Worm (Caenorhabditis elegans) whole organism, late embryonic: Measurements from ENCODE around the gene spin-3.
A peak's percentile ranks its signal among the peaks of the same experiment; 100 is the strongest.

Experiments
- C08G9.2 ChIP-seq: sonication (generic microtip); optimal IDR thresholded peaks from 2 replicates; lab custom pipeline; 2016; ENCODE audit warnings: mild to moderate bottlenecking, missing genetic modification characterization, moderate library complexity, missing compliant biosample characterization
- C38D4.7 ChIP-seq: fragments of 200-800 bp; sonication (Bioruptor generic); optimal IDR thresholded peaks from 2 replicates; lab custom pipeline; 2018; ENCODE audit warnings: mild to moderate bottlenecking, missing genetic modification characterization, moderate library complexity, missing compliant biosample characterization
- F13H6.1 ChIP-seq: sonication (generic microtip); optimal IDR thresholded peaks from 2 replicates; lab custom pipeline; 2016; ENCODE audit warnings: missing genetic modification characterization, missing compliant biosample characterization
- K09A11.1 ChIP-seq: sonication (generic microtip); optimal IDR thresholded peaks from 2 replicates; lab custom pipeline; 2017; ENCODE audit warnings: antibody characterized with exemption, mild to moderate bottlenecking, missing genetic modification characterization, missing compliant biosample characterization; ENCODE audit not compliant: insufficient read depth
- ahr-1 ChIP-seq: sonication (generic microtip); optimal IDR thresholded peaks from 2 replicates; lab custom pipeline; 2016; ENCODE audit warnings: missing genetic modification characterization, missing compliant biosample characterization
- ama-1 ChIP-seq: fragments of 150-350 bp; optimal IDR thresholded peaks from 2 replicates; lab custom pipeline; 2014
- ceh-14 ChIP-seq: sonication (generic microtip); optimal IDR thresholded peaks from 2 replicates; lab custom pipeline; 2016; ENCODE audit warnings: missing genotype, missing genetic modification characterization, missing compliant biosample characterization
- ceh-18 ChIP-seq: sonication (generic microtip); optimal IDR thresholded peaks from 2 replicates; lab custom pipeline; 2016; ENCODE audit warnings: missing genetic modification characterization, missing compliant biosample characterization
- ceh-2 ChIP-seq: sonication (generic microtip); optimal IDR thresholded peaks from 2 replicates; lab custom pipeline; 2016; ENCODE audit warnings: missing genotype, missing genetic modification characterization, missing compliant biosample characterization
- ceh-22 ChIP-seq: sonication (generic microtip); optimal IDR thresholded peaks from 2 replicates; lab custom pipeline; 2017; ENCODE audit warnings: missing biosample characterization, missing genetic modification characterization
- ceh-30 ChIP-seq: fragments of 150-350 bp; optimal IDR thresholded peaks from 2 replicates; lab custom pipeline; 2014; ENCODE audit warnings: missing biosample characterization, missing genetic modification characterization
- ceh-31 ChIP-seq: sonication (generic microtip); optimal IDR thresholded peaks from 2 replicates; lab custom pipeline; 2016; ENCODE audit warnings: missing genetic modification characterization, missing compliant biosample characterization
- ceh-45 ChIP-seq: fragments of 200-800 bp; sonication (Bioruptor generic); IDR thresholded peaks from 2 replicates; pipeline ENCODE4 v1.3.6; 2022; ENCODE audit warnings: missing genetic modification reagents, missing genetic modification characterization, missing compliant biosample characterization
- ceh-6 ChIP-seq: fragments of 200-800 bp; sonication (Bioruptor generic); optimal IDR thresholded peaks from 2 replicates; lab custom pipeline; 2018; ENCODE audit warnings: mild to moderate bottlenecking, missing genetic modification characterization, missing compliant biosample characterization
- dmd-4 ChIP-seq: sonication (generic microtip); optimal IDR thresholded peaks from 2 replicates; lab custom pipeline; 2016; ENCODE audit warnings: borderline replicate concordance, missing genetic modification characterization, missing compliant biosample characterization
- dve-1 ChIP-seq: sonication (generic microtip); optimal IDR thresholded peaks from 2 replicates; lab custom pipeline; 2017; ENCODE audit warnings: antibody characterized with exemption, mild to moderate bottlenecking, missing genetic modification characterization, missing compliant biosample characterization
- elt-2 ChIP-seq: sonication (generic microtip); optimal IDR thresholded peaks from 2 replicates; lab custom pipeline; 2016; ENCODE audit warnings: missing genetic modification reagents, missing genetic modification characterization, missing compliant biosample characterization
- elt-4 ChIP-seq: sonication (generic microtip); optimal IDR thresholded peaks from 2 replicates; lab custom pipeline; 2016; ENCODE audit warnings: missing genetic modification characterization, missing compliant biosample characterization
- ets-4 ChIP-seq: sonication (generic microtip); optimal IDR thresholded peaks from 2 replicates; lab custom pipeline; 2016; ENCODE audit warnings: missing genetic modification characterization, missing compliant biosample characterization
- fkh-10 ChIP-seq: fragments of 150-350 bp; optimal IDR thresholded peaks from 2 replicates; lab custom pipeline; 2014; ENCODE audit warnings: missing biosample characterization, missing genetic modification reagents, missing genetic modification characterization
- fkh-6 ChIP-seq: sonication (generic microtip); optimal IDR thresholded peaks from 2 replicates; lab custom pipeline; 2016; ENCODE audit warnings: missing genetic modification characterization, missing compliant biosample characterization
- gmeb-2 ChIP-seq: sonication (generic microtip); optimal IDR thresholded peaks from 2 replicates; lab custom pipeline; 2016; ENCODE audit warnings: missing genetic modification characterization, inconsistent platforms, missing compliant biosample characterization
- hlh-13 ChIP-seq: fragments of 200-800 bp; sonication (Bioruptor generic); optimal IDR thresholded peaks from 2 replicates; lab custom pipeline; 2018; ENCODE audit warnings: mild to moderate bottlenecking, missing genetic modification characterization, missing compliant biosample characterization
- hlh-30 ChIP-seq: sonication (generic microtip); optimal IDR thresholded peaks from 2 replicates; lab custom pipeline; 2017; ENCODE audit warnings: antibody characterized with exemption, missing genetic modification characterization, missing compliant biosample characterization; ENCODE audit not compliant: insufficient read depth
- hlh-6 ChIP-seq: sonication (generic microtip); optimal IDR thresholded peaks from 2 replicates; lab custom pipeline; 2016; ENCODE audit warnings: missing genotype, missing genetic modification characterization, missing compliant biosample characterization
- hlh-8 ChIP-seq: sonication (generic microtip); optimal IDR thresholded peaks from 2 replicates; lab custom pipeline; 2016; ENCODE audit warnings: missing genotype, missing genetic modification characterization, missing compliant biosample characterization
- mec-3 ChIP-seq: sonication (generic microtip); optimal IDR thresholded peaks from 2 replicates; lab custom pipeline; 2016; ENCODE audit warnings: borderline replicate concordance, missing genetic modification characterization, missing compliant biosample characterization
- npax-4 ChIP-seq: sonication (generic microtip); optimal IDR thresholded peaks from 2 replicates; lab custom pipeline; 2016; ENCODE audit warnings: missing genetic modification characterization, missing compliant biosample characterization
- odd-2 ChIP-seq: sonication (generic microtip); optimal IDR thresholded peaks from 2 replicates; lab custom pipeline; 2017; ENCODE audit warnings: antibody characterized with exemption, mild to moderate bottlenecking, missing genetic modification characterization, missing compliant biosample characterization
- pha-2 ChIP-seq: sonication (generic microtip); optimal IDR thresholded peaks from 2 replicates; lab custom pipeline; 2017; ENCODE audit warnings: mild to moderate bottlenecking, missing genetic modification characterization, missing compliant biosample characterization
- pqm-1 ChIP-seq: sonication (generic microtip); optimal IDR thresholded peaks from 2 replicates; lab custom pipeline; 2016; ENCODE audit warnings: missing genetic modification characterization, missing compliant biosample characterization
- rnt-1 ChIP-seq: sonication (generic microtip); optimal IDR thresholded peaks from 2 replicates; lab custom pipeline; 2016; ENCODE audit warnings: missing genetic modification characterization, missing compliant biosample characterization
- sox-4 ChIP-seq: sonication (generic microtip); optimal IDR thresholded peaks from 2 replicates; lab custom pipeline; 2017; ENCODE audit warnings: mild to moderate bottlenecking, missing genetic modification characterization, inconsistent platforms, missing compliant biosample characterization
- syd-9 ChIP-seq: sonication (generic microtip); optimal IDR thresholded peaks from 2 replicates; lab custom pipeline; 2016; ENCODE audit warnings: mild to moderate bottlenecking, missing genetic modification characterization, moderate library complexity, missing compliant biosample characterization
- tbx-2 ChIP-seq: sonication (generic microtip); optimal IDR thresholded peaks from 2 replicates; lab custom pipeline; 2016; ENCODE audit warnings: missing genetic modification characterization, missing compliant biosample characterization
- tbx-7 ChIP-seq: sonication (generic microtip); optimal IDR thresholded peaks from 2 replicates; lab custom pipeline; 2016; ENCODE audit warnings: missing genotype, missing genetic modification characterization, missing compliant biosample characterization
- ttx-3 ChIP-seq: sonication (generic microtip); optimal IDR thresholded peaks from 2 replicates; lab custom pipeline; 2016; ENCODE audit warnings: missing genetic modification reagents, missing genetic modification characterization, missing compliant biosample characterization
- unc-55 ChIP-seq: sonication (generic microtip); optimal IDR thresholded peaks from 2 replicates; lab custom pipeline; 2017; ENCODE audit warnings: missing biosample characterization, missing genetic modification reagents, missing genetic modification characterization

spin-3 gene

DNA sequence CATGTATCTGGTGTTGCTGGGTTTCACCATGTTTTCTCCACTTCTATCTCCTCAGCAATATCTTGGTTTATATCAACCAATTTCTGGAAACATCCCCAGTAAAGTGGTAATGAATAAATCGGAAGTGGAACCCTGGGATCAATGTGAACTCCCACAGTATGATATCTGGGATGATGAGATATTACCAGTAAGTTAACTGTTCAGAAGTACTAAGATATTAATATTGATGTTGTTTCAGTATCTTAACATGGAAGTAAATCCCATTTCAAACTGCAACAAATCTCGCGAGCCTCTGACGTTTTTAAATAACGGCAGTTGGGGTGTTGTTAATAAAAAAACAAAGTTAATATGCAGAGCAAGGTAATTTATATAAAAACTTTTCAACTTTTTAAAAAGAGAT lies 38.9 kb upstream of the spin-3 start:
- TF ChIP-seq odd-2 (no peak), ceh-31 (tag; lab: Kevin White, UChicago) (no peak), tbx-7 (tag; lab: Kevin White, UChicago) (no peak), mec-3 (tag; lab: Kevin White, UChicago) (no peak), dmd-4 (no peak), tbx-2 (tag; lab: Kevin White, UChicago) (no peak), ama-1 (lab: Kevin White, UChicago) (no peak), C38D4.7 (no peak), elt-4 (no peak), ceh-6 (GFP tag; lab: Kevin White, UChicago) (no peak), hlh-6 (no peak), ceh-30 (no peak), ttx-3 (tag; lab: Kevin White, UChicago) (no peak), hlh-13 (no peak)

DNA sequence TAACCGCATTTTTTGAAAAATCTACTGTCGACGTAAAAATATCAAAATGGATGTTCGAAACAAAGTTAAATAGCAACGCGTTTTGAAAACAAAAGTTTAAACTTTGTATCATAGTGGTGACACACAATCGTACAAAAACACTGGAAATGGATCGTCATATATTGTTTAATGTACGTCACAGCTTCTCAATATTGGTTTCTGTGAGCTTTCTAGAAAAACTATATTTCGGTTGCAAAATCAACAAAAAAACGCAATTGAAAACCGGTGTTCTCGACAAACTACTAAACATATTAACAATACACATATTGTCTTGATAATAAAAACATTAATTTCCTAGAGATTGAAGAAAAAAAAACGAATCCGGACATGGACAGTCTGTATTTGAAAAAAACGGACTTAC lies 29.6 kb upstream of the spin-3 start, which contains the start of gene R03G8.6:
Gene R03G8.6 (minus strand): TSS at position 101 of the 400 bp plus-strand sequence.
- no peak for TF ChIP-seq gmeb-2 (tag; lab: Kevin White, UChicago)
- no peak for TF ChIP-seq rnt-1
- no peak for TF ChIP-seq ceh-31 (tag; lab: Kevin White, UChicago)
- no peak for TF ChIP-seq ceh-6 (GFP tag; lab: Kevin White, UChicago)
- no peak for TF ChIP-seq ceh-45 (GFP tag; lab: Robert Waterston, UW)
- TF ChIP-seq fkh-6 = no peak
- no peak for TF ChIP-seq hlh-8 (tag; lab: Kevin White, UChicago)
- no peak for TF ChIP-seq tbx-7 (tag; lab: Kevin White, UChicago)

DNA sequence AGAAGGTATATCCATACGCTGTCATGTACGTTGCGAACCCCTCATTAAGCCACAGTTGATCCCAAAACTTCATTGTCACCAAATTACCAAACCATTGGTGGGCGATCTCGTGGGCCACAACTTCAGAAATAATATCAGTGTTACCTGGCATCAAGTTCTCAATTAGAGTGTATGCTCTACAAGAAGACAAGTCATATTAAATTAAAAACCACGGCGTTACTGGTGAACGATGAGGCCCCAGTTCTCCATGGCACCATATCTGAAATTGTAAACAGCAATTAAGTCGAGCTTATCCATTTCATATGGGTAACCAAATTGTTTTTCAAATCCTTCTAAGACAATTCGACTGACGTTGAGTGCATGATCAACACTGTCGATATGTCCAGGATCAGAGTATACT lies 27.2 kb upstream of the spin-3 start:
- TF ChIP-seq ceh-14 (tag; lab: Kevin White, UChicago) (no peak), pha-2 (tag; lab: Kevin White, UChicago) (no peak), ceh-31 (tag; lab: Kevin White, UChicago) (no peak), tbx-7 (tag; lab: Kevin White, UChicago) (no peak), fkh-10 (no peak), ama-1 (lab: Kevin White, UChicago) (no peak), pqm-1 (no peak), ahr-1 (no peak), syd-9 (tag; lab: Kevin White, UChicago) (no peak), dve-1 (tag; lab: Kevin White, UChicago) (no peak)

DNA sequence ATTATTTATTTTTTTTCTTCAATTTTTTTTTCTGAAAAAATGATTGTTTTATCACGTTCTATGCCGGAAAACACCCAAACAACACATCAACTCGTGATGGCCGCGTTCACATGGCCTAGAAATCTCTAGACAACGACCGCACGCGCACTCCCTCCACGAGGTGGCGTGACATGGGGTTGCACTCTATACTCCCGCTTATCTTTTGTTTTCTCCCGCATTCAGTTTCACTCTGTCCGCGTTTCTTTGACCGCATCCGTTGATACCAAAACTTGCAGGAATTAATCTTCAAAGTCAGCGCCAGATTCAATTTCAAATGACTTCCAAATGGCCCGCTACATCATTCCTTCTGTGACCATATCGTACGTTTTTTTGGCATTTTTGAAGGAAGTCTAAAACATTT lies 25.1 kb upstream of the spin-3 start, which contains the start of gene F17H10.1:
Gene F17H10.1 (plus strand): TSS at position 276 of the 400 bp plus-strand sequence.
- TF ChIP-seq hlh-30 (tag; lab: Kevin White, UChicago) (peak; percentile 93), hlh-8 (tag; lab: Kevin White, UChicago) (peak; percentile 9), ceh-31 (tag; lab: Kevin White, UChicago) (peak; percentile 76), ceh-18 (peak; percentile 10), elt-4 (no peak), C08G9.2 (tag; lab: Kevin White, UChicago) (peak; percentile 53), ets-4 (tag; lab: Kevin White, UChicago) (peak; percentile 70), F13H6.1 (no peak), K09A11.1 (no peak), tbx-7 (tag; lab: Kevin White, UChicago) (peak; percentile 29), pqm-1 (peak; percentile 53), sox-4 (tag; lab: Kevin White, UChicago) (no peak), rnt-1 (peak; percentile 60), mec-3 (tag; lab: Kevin White, UChicago) (no peak), ceh-14 (tag; lab: Kevin White, UChicago) (no peak), ceh-45 (GFP tag; lab: Robert Waterston, UW) (no peak), unc-55 (peak; percentile 19), elt-2 (tag; lab: Kevin White, UChicago) (peak; percentile 56), tbx-2 (tag; lab: Kevin White, UChicago) (peak; percentile 61), npax-4 (tag; lab: Kevin White, UChicago) (no peak), ceh-22 (no peak), ceh-2 (tag; lab: Kevin White, UChicago) (peak; percentile 57)
- TF ChIP-seq, all 69 proteins: peak for 13
